Worm (Caenorhabditis elegans) whole organism, L1 larva: ENCODE results near the gene C06A6.2.

ENCODE experiments used
- C16A3.4 ChIP-seq: fragments of 150-350 bp; optimal IDR thresholded peaks from 2 replicates; lab custom pipeline; 2014; ENCODE audit warnings: missing biosample characterization, missing genetic modification characterization
- F16B12.6 ChIP-seq: fragments of 150-350 bp; optimal IDR thresholded peaks from 2 replicates; lab custom pipeline; 2014; ENCODE audit warnings: missing biosample characterization, missing genetic modification characterization
- aha-1 ChIP-seq: fragments of 150-350 bp; optimal IDR thresholded peaks from 2 replicates; lab custom pipeline; 2014; ENCODE audit warnings: missing biosample characterization, missing genetic modification characterization
- aly-2 ChIP-seq: fragments of 150-350 bp; optimal IDR thresholded peaks from 2 replicates; lab custom pipeline; 2014; ENCODE audit warnings: missing biosample characterization, missing genetic modification characterization
- blmp-1 ChIP-seq: fragments of 150-350 bp; optimal IDR thresholded peaks from 2 replicates; lab custom pipeline; 2014; ENCODE audit warnings: missing biosample characterization, missing genetic modification characterization
- ceh-8 ChIP-seq: fragments of 200-800 bp; sonication (Bioruptor generic); optimal IDR thresholded peaks from 2 replicates; lab custom pipeline; 2018; ENCODE audit warnings: mild to moderate bottlenecking, missing genetic modification characterization, moderate library complexity, missing compliant biosample characterization
- ces-1 ChIP-seq: fragments of 150-350 bp; optimal IDR thresholded peaks from 2 replicates; lab custom pipeline; 2014; ENCODE audit warnings: missing biosample characterization, missing genetic modification reagents, missing genetic modification characterization
- dpl-1 ChIP-seq, 3 experiments: fragments of 150-350 bp in 2 of 3; sonication (generic microtip) in 1 of 3; optimal IDR thresholded peaks; 2 replicates each; lab custom pipeline; 2014 to 2017; ENCODE audit warnings: missing biosample characterization in 3 of 3, missing genetic modification characterization in 3 of 3, missing genetic modification reagents in 3 of 3
- dsc-1 ChIP-seq: sonication (generic microtip); optimal IDR thresholded peaks from 2 replicates; lab custom pipeline; 2016; ENCODE audit warnings: mild to moderate bottlenecking, missing genetic modification characterization, missing compliant biosample characterization
- efl-1 ChIP-seq, 4 experiments: fragments of 150-350 bp; optimal IDR thresholded peaks in 3 of 4; peaks in 1 of 4; 1 replicate in 1 of 4; 2 replicates in 3 of 4; lab custom pipeline; 2014; ENCODE audit warnings: missing biosample characterization in 2 of 4, missing genetic modification characterization in 2 of 4, missing genetic modification reagents in 2 of 4
- elt-2 ChIP-seq: sonication (generic microtip); optimal IDR thresholded peaks from 2 replicates; lab custom pipeline; 2016; ENCODE audit warnings: missing genetic modification characterization, mild to moderate bottlenecking, inconsistent platforms, missing compliant biosample characterization, missing genetic modification reagents
- elt-3 ChIP-seq, 6 experiments: fragments of 150-350 bp in 1 of 6; sonication (generic microtip); optimal IDR thresholded peaks; 2 replicates each; lab custom pipeline; 2017 to 2018; ENCODE audit warnings: missing biosample characterization in 6 of 6, missing genetic modification characterization in 6 of 6, inconsistent platforms in 1 of 6
- ets-5 ChIP-seq: fragments of 200-800 bp; sonication (Bioruptor generic); IDR thresholded peaks from 2 replicates; pipeline ENCODE4 v1.3.6; 2022; ENCODE audit warnings: missing genetic modification characterization, missing compliant biosample characterization
- fos-1 ChIP-seq: fragments of 150-350 bp; optimal IDR thresholded peaks from 2 replicates; lab custom pipeline; 2014; ENCODE audit warnings: missing biosample characterization, missing genetic modification characterization
- grh-1 ChIP-seq: fragments of 200-800 bp; sonication (Bioruptor generic); IDR thresholded peaks from 2 replicates; pipeline ENCODE4 v1.3.6; 2022; ENCODE audit warnings: missing genetic modification reagents, missing genetic modification characterization, missing compliant biosample characterization
- hlh-17 ChIP-seq: fragments of 200-800 bp; sonication (Bioruptor generic); optimal IDR thresholded peaks from 2 replicates; lab custom pipeline; 2018; ENCODE audit warnings: missing genetic modification characterization, mild to moderate bottlenecking, missing compliant biosample characterization, moderate library complexity, borderline replicate concordance
- hlh-4 ChIP-seq: sonication (generic microtip); optimal IDR thresholded peaks from 2 replicates; lab custom pipeline; 2016; ENCODE audit warnings: mild to moderate bottlenecking, missing genetic modification characterization, missing compliant biosample characterization
- hpl-2 ChIP-seq: fragments of 150-350 bp; optimal IDR thresholded peaks from 2 replicates; lab custom pipeline; 2014; ENCODE audit warnings: missing biosample characterization, missing genetic modification reagents, missing genetic modification characterization
- irx-1 ChIP-seq: sonication (generic microtip); optimal IDR thresholded peaks from 2 replicates; lab custom pipeline; 2016; ENCODE audit warnings: missing genetic modification characterization, missing compliant biosample characterization
- isw-1 ChIP-seq: fragments of 200-800 bp; sonication (Bioruptor generic); IDR thresholded peaks from 2 replicates; pipeline ENCODE4 v1.3.6; 2022; ENCODE audit warnings: missing genetic modification characterization, missing compliant biosample characterization
- jun-1 ChIP-seq: fragments of 150-350 bp; optimal IDR thresholded peaks from 2 replicates; lab custom pipeline; 2014; ENCODE audit warnings: missing biosample characterization, missing genetic modification reagents, missing genetic modification characterization
- lin-14 ChIP-seq: fragments of 200-800 bp; sonication (Bioruptor generic); optimal IDR thresholded peaks from 2 replicates; lab custom pipeline; 2018; ENCODE audit warnings: mild to moderate bottlenecking, missing genetic modification characterization, moderate library complexity, missing compliant biosample characterization
- lin-15B ChIP-seq: fragments of 150-350 bp; sonication (generic microtip); optimal IDR thresholded peaks from 3 replicates; lab custom pipeline; 2014; ENCODE audit warnings: missing biosample characterization, missing genetic modification characterization
- lin-35 ChIP-seq, 2 experiments: fragments of 150-350 bp; optimal IDR thresholded peaks; 2 replicates each; lab custom pipeline; 2014; ENCODE audit warnings: missing biosample characterization in 2 of 2, missing genetic modification characterization in 2 of 2, missing genetic modification reagents in 2 of 2
- lin-39 ChIP-seq: fragments of 150-350 bp; optimal IDR thresholded peaks from 2 replicates; lab custom pipeline; 2014; ENCODE audit warnings: missing biosample characterization, missing genetic modification reagents, missing genetic modification characterization
- lir-3 ChIP-seq: sonication (generic microtip); optimal IDR thresholded peaks from 2 replicates; lab custom pipeline; 2016; ENCODE audit warnings: mild to moderate bottlenecking, missing genetic modification characterization, moderate library complexity, missing compliant biosample characterization; ENCODE audit not compliant: poor library complexity
- mab-9 ChIP-seq: fragments of 200-800 bp; sonication (Bioruptor generic); IDR thresholded peaks from 2 replicates; pipeline ENCODE4 v1.3.6; 2022; ENCODE audit warnings: missing genetic modification reagents, missing genetic modification characterization, missing compliant biosample characterization
- mef-2 ChIP-seq: fragments of 150-350 bp; optimal IDR thresholded peaks from 2 replicates; lab custom pipeline; 2014; ENCODE audit warnings: missing biosample characterization, missing genetic modification characterization
- nhr-11 ChIP-seq: fragments of 150-350 bp; optimal IDR thresholded peaks from 2 replicates; lab custom pipeline; 2014; ENCODE audit warnings: missing biosample characterization, missing genetic modification characterization
- nhr-12 ChIP-seq: sonication (generic microtip); optimal IDR thresholded peaks from 2 replicates; lab custom pipeline; 2017; ENCODE audit warnings: missing biosample characterization, missing genetic modification characterization
- nhr-20 ChIP-seq: sonication (generic microtip); optimal IDR thresholded peaks from 2 replicates; lab custom pipeline; 2016; ENCODE audit warnings: mild to moderate bottlenecking, missing genetic modification characterization, missing compliant biosample characterization
- nhr-237 ChIP-seq: fragments of 150-350 bp; optimal IDR thresholded peaks from 2 replicates; lab custom pipeline; 2014; ENCODE audit warnings: missing biosample characterization, missing genetic modification characterization
- nhr-28 ChIP-seq: fragments of 150-350 bp; optimal IDR thresholded peaks from 2 replicates; lab custom pipeline; 2014; ENCODE audit warnings: missing biosample characterization, missing genetic modification characterization
- nhr-47 ChIP-seq: sonication (generic microtip); optimal IDR thresholded peaks from 2 replicates; lab custom pipeline; 2016; ENCODE audit warnings: mild to moderate bottlenecking, missing genetic modification characterization, moderate library complexity, missing compliant biosample characterization
- nhr-71 ChIP-seq: sonication (generic microtip); optimal IDR thresholded peaks from 2 replicates; lab custom pipeline; 2016; ENCODE audit warnings: mild to moderate bottlenecking, missing genetic modification characterization, moderate library complexity, missing compliant biosample characterization
- nhr-76 ChIP-seq: sonication (generic microtip); optimal IDR thresholded peaks from 2 replicates; lab custom pipeline; 2017; ENCODE audit warnings: missing biosample characterization, missing genetic modification characterization
- nhr-77 ChIP-seq: fragments of 150-350 bp; optimal IDR thresholded peaks from 2 replicates; lab custom pipeline; 2014; ENCODE audit warnings: missing biosample characterization, missing genetic modification characterization
- nhr-84 ChIP-seq: sonication (generic microtip); optimal IDR thresholded peaks from 2 replicates; lab custom pipeline; 2017; ENCODE audit warnings: missing biosample characterization, missing genetic modification characterization
- nhr-85 ChIP-seq: sonication (generic microtip); peaks from one replicate; lab custom pipeline; 2016; ENCODE audit warnings: missing genetic modification characterization, inconsistent platforms, missing compliant biosample characterization
- pag-3 ChIP-seq: sonication (generic microtip); optimal IDR thresholded peaks from 2 replicates; lab custom pipeline; 2017; ENCODE audit warnings: missing genetic modification characterization, mild to moderate bottlenecking, missing compliant biosample characterization, antibody characterized with exemption, borderline replicate concordance; ENCODE audit not compliant: insufficient read depth
- pax-3 ChIP-seq: fragments of 200-800 bp; sonication (Bioruptor generic); optimal IDR thresholded peaks from 2 replicates; lab custom pipeline; 2018; ENCODE audit warnings: mild to moderate bottlenecking, missing genetic modification characterization, moderate library complexity, missing compliant biosample characterization
- pqm-1 ChIP-seq: sonication (generic microtip); optimal IDR thresholded peaks from 3 replicates; lab custom pipeline; 2017; ENCODE audit warnings: missing biosample characterization, missing genetic modification characterization
- rnt-1 ChIP-seq: sonication (generic microtip); optimal IDR thresholded peaks from 2 replicates; lab custom pipeline; 2016; ENCODE audit warnings: mild to moderate bottlenecking, missing genetic modification characterization, moderate library complexity, missing compliant biosample characterization
- snpc-4 ChIP-seq: fragments of 150-350 bp; optimal IDR thresholded peaks from 2 replicates; lab custom pipeline; 2014; ENCODE audit warnings: missing biosample characterization, missing genetic modification characterization
- snu-23 ChIP-seq: sonication (generic microtip); optimal IDR thresholded peaks from 2 replicates; lab custom pipeline; 2016; ENCODE audit warnings: missing genetic modification characterization, missing compliant biosample characterization
- sptf-1 ChIP-seq: fragments of 150-350 bp; optimal IDR thresholded peaks from 2 replicates; lab custom pipeline; 2014; ENCODE audit warnings: missing biosample characterization, missing genetic modification characterization
- sup-37 ChIP-seq: fragments of 200-800 bp; sonication (Bioruptor generic); optimal IDR thresholded peaks from 2 replicates; lab custom pipeline; 2018; ENCODE audit warnings: mild to moderate bottlenecking, missing genetic modification characterization, missing compliant biosample characterization
- unc-30 ChIP-seq: sonication (generic microtip); optimal IDR thresholded peaks from 2 replicates; lab custom pipeline; 2017; ENCODE audit warnings: missing biosample characterization, missing genetic modification characterization
- unc-62 ChIP-seq: fragments of 150-350 bp; optimal IDR thresholded peaks from 2 replicates; lab custom pipeline; 2014; ENCODE audit warnings: missing biosample characterization, missing genetic modification reagents, missing genetic modification characterization
- unc-98 ChIP-seq: fragments of 200-800 bp; sonication (Bioruptor generic); IDR thresholded peaks from 2 replicates; pipeline ENCODE4 v1.3.6; 2022; ENCODE audit warnings: missing genetic modification characterization, missing compliant biosample characterization
- vab-15 ChIP-seq: sonication (generic microtip); optimal IDR thresholded peaks from 2 replicates; lab custom pipeline; 2017; ENCODE audit warnings: missing genotype, mild to moderate bottlenecking, missing genetic modification characterization, missing compliant biosample characterization
- zag-1 ChIP-seq: fragments of 150-350 bp; optimal IDR thresholded peaks from 2 replicates; lab custom pipeline; 2014; ENCODE audit warnings: missing biosample characterization, missing genetic modification characterization
- ztf-11 ChIP-seq, 2 experiments: sonication (generic microtip); optimal IDR thresholded peaks; 2 replicates each; lab custom pipeline; 2016 to 2017; ENCODE audit warnings: missing genetic modification characterization in 2 of 2, missing biosample characterization in 1 of 2, missing compliant biosample characterization in 1 of 2
- ztf-4 ChIP-seq: fragments of 150-350 bp; optimal IDR thresholded peaks from 2 replicates; lab custom pipeline; 2014; ENCODE audit warnings: missing biosample characterization, missing genetic modification characterization

Gene C06A6.2

DNA sequence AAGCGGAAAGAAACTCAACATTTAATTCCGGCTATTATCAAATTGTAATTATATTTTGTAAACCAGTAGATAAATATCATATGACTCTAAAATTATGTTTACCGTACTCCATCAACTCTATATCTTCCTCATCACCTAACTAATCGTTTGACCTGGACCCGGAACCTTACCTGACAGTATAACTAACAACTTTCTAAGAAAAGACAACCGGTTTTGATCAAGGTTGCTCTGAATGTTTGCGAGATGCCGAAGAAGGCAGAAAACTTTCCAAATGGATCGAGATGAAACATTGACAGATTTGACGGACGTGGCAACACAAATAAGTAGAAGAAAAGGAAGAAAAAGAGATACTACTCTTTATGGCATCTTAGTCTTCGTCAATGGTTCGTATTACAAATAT is 21.8 kb upstream of the C06A6.2 start (continued):
- TF ChIP-seq hlh-17 (GFP tag; lab: Kevin White, UChicago) (no peak), sup-37 (GFP tag; lab: Kevin White, UChicago) (no peak), nhr-28 (tag; lab: Kevin White, UChicago) (no peak), ets-5 (GFP tag; lab: Robert Waterston, UW) (no peak), lin-35 (GFP tag; optimal IDR thresholded peaks at IDR 0.05; lab: Kevin White, UChicago) (no peak), nhr-12 (no peak), unc-98 (GFP tag; lab: Robert Waterston, UW) (no peak), dsc-1 (tag; lab: Kevin White, UChicago) (no peak), snu-23 (GFP tag; lab: Kevin White, UChicago) (peak; percentile 38), blmp-1 (tag; lab: Kevin White, UChicago) (peak; percentile 24), nhr-20 (tag; lab: Kevin White, UChicago) (peak; percentile 5), lin-15B (tag; lab: Kevin White, UChicago) (no peak), nhr-84 (tag; lab: Kevin White, UChicago) (no peak), unc-30 (tag; lab: Kevin White, UChicago) (no peak), pax-3 (tag; lab: Kevin White, UChicago) (no peak), mef-2 (tag; lab: Kevin White, UChicago) (no peak), isw-1 (GFP tag; lab: Robert Waterston, UW) (no peak), ces-1 (no peak), grh-1 (GFP tag; lab: Robert Waterston, UW) (peak; percentile 82), snpc-4 (no peak), vab-15 (tag; lab: Kevin White, UChicago) (no peak), nhr-71 (peak; percentile 43), C16A3.4 (tag; lab: Kevin White, UChicago) (no peak), lir-3 (tag; lab: Kevin White, UChicago) (no peak), efl-1 (optimal IDR thresholded peaks at IDR 0.05; lab: Kevin White, UChicago) (no peak), efl-1 (GFP tag; optimal IDR thresholded peaks at IDR 0.05 in 1 of 2; lab: Kevin White, UChicago) (peak in 1 of 2 experiments; percentile 55), rnt-1 (tag; lab: Kevin White, UChicago) (peak; percentile 7), nhr-237 (tag; lab: Kevin White, UChicago) (no peak), pqm-1 (tag; lab: Kevin White, UChicago) (no peak), dpl-1 (GFP tag; optimal IDR thresholded peaks at IDR 0.05; lab: Kevin White, UChicago) (no peak), ztf-4 (tag; lab: Kevin White, UChicago) (no peak), aly-2 (tag; lab: Kevin White, UChicago) (peak; percentile 23), nhr-76 (tag; lab: Kevin White, UChicago) (no peak), hpl-2 (GFP tag; lab: Kevin White, UChicago) (no peak), mab-9 (GFP tag; lab: Robert Waterston, UW) (no peak), lin-39 (no peak), irx-1 (tag; lab: Kevin White, UChicago) (no peak), nhr-77 (no peak), ceh-8 (GFP tag; lab: Kevin White, UChicago) (no peak), fos-1 (no peak), elt-2 (tag; lab: Kevin White, UChicago) (no peak), zag-1 (tag; lab: Kevin White, UChicago) (no peak), aha-1 (tag; lab: Kevin White, UChicago) (no peak), hlh-4 (no peak), nhr-85 (tag; lab: Kevin White, UChicago) (peak; percentile 94), nhr-47 (no peak), sptf-1 (tag; lab: Kevin White, UChicago) (no peak), elt-3 (tag; optimal IDR thresholded peaks at IDR 0.05; lab: Kevin White, UChicago) (no peak), unc-62 (GFP tag; lab: Kevin White, UChicago) (no peak), ztf-11 (tag; optimal IDR thresholded peaks at IDR 0.05; lab: Kevin White, UChicago) (no peak), pag-3 (tag; lab: Kevin White, UChicago) (no peak), nhr-11 (tag; lab: Kevin White, UChicago) (no peak), lin-14 (peak; percentile 74), jun-1 (tag; lab: Kevin White, UChicago) (no peak), F16B12.6 (tag; lab: Kevin White, UChicago) (no peak)
